Worm (Caenorhabditis elegans) whole organism, early embryonic: ENCODE data around the gene srj-24.

Source experiments
- B0310.2 ChIP-seq: sonication (generic microtip); optimal IDR thresholded peaks from 2 replicates; lab custom pipeline; 2016; ENCODE audit warnings: mild to moderate bottlenecking, missing genetic modification characterization, missing compliant biosample characterization
- F13C5.2 ChIP-seq: sonication (generic microtip); optimal IDR thresholded peaks from 2 replicates; lab custom pipeline; 2017; ENCODE audit warnings: mild to moderate bottlenecking, missing genetic modification characterization, inconsistent platforms, missing compliant biosample characterization
- aly-1 ChIP-seq: sonication (generic microtip); optimal IDR thresholded peaks from 2 replicates; lab custom pipeline; 2016; ENCODE audit warnings: missing genetic modification characterization, missing compliant biosample characterization
- ama-1 ChIP-seq: fragments of 150-350 bp; optimal IDR thresholded peaks from 2 replicates; lab custom pipeline; 2014
- ceh-13 ChIP-seq: fragments of 200-800 bp; sonication (Bioruptor generic); optimal IDR thresholded peaks from 2 replicates; lab custom pipeline; 2018; ENCODE audit warnings: mild to moderate bottlenecking, missing genetic modification characterization, missing compliant biosample characterization
- ceh-36 ChIP-seq: sonication (generic microtip); optimal IDR thresholded peaks from 2 replicates; lab custom pipeline; 2016; ENCODE audit warnings: missing genetic modification characterization, inconsistent platforms, missing compliant biosample characterization
- ets-7 ChIP-seq: sonication (generic microtip); optimal IDR thresholded peaks from 2 replicates; lab custom pipeline; 2016; ENCODE audit warnings: missing genotype, missing genetic modification characterization, missing compliant biosample characterization
- flt-1 ChIP-seq: fragments of 200-800 bp; sonication (Bioruptor generic); IDR thresholded peaks from 2 replicates; pipeline ENCODE4 v1.3.6; 2022; ENCODE audit warnings: missing genetic modification characterization, missing compliant biosample characterization
- hmbx-1 ChIP-seq: sonication (generic microtip); optimal IDR thresholded peaks from 2 replicates; lab custom pipeline; 2016; ENCODE audit warnings: mild to moderate bottlenecking, missing genetic modification characterization, missing compliant biosample characterization
- hmg-4 ChIP-seq: fragments of 200-800 bp; sonication (Bioruptor generic); optimal IDR thresholded peaks from 2 replicates; lab custom pipeline; 2018; ENCODE audit warnings: mild to moderate bottlenecking, missing genetic modification characterization, missing compliant biosample characterization
- hnd-1 ChIP-seq: sonication (generic microtip); optimal IDR thresholded peaks from 2 replicates; lab custom pipeline; 2016; ENCODE audit warnings: missing genetic modification characterization, missing compliant biosample characterization
- pes-1 ChIP-seq: fragments of 200-800 bp; sonication (Bioruptor generic); IDR thresholded peaks from 2 replicates; pipeline ENCODE4 v1.3.6; 2022; ENCODE audit warnings: missing genetic modification reagents, missing genetic modification characterization, missing compliant biosample characterization
- scrt-1 ChIP-seq: fragments of 200-800 bp; sonication (Bioruptor generic); IDR thresholded peaks from 2 replicates; pipeline ENCODE4 v1.3.6; 2022; ENCODE audit warnings: missing genetic modification characterization, missing compliant biosample characterization
- sea-1 ChIP-seq: fragments of 200-800 bp; sonication (Bioruptor generic); conservative IDR thresholded peaks from 2 replicates; pipeline ENCODE4 v1.3.6; 2022; ENCODE audit warnings: missing genetic modification characterization, missing compliant biosample characterization
- tbx-11 ChIP-seq: fragments of 200-800 bp; sonication (Bioruptor generic); IDR thresholded peaks from 2 replicates; pipeline ENCODE4 v1.3.6; 2022; ENCODE audit warnings: missing genetic modification characterization, missing compliant biosample characterization
- tbx-37 ChIP-seq: fragments of 200-800 bp; sonication (Bioruptor generic); conservative IDR thresholded peaks from 2 replicates; pipeline ENCODE4 v1.3.6; 2022; ENCODE audit warnings: missing genetic modification reagents, missing genetic modification characterization, missing compliant biosample characterization
- tra-4 ChIP-seq: sonication (generic microtip); optimal IDR thresholded peaks from 2 replicates; lab custom pipeline; 2017; ENCODE audit warnings: missing genetic modification characterization, missing compliant biosample characterization

Gene srj-24

DNA sequence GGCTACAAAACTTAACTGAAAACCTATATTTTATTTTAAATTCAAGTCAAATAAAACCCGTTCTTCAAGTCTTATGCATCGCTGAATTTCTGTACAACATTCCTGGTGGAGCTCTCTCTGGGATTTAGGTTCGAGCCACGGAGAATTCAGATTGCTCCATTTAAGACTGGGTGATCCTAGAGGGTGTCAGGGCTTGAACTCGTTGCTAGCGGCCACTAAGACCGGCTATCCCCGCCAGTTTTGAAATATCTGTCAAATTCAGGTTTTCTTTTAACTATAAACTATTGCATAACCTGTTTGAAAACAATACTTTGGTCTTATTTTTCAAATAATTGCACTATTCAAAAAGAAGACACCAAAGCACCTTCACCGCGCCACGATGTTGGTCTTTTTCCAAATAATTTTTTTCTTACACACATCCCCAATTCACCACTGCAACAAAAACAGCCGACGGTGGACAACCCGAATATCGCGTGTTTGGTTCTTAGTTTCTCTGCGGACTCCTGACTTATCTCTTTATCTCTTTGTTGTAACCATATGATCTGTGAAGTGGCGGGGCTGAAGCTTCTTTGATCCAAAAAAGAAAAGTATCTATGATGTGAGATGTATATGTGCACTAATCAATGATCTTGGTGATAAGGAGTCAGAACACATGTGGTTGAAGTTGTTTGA lies 9.7 kb downstream of the srj-24 start:
- no peak for TF ChIP-seq sea-1 (GFP tag; lab: Robert Waterston, UW)
- no peak for TF ChIP-seq ceh-13 (GFP tag; lab: Kevin White, UChicago)
- TF ChIP-seq hmbx-1: no peak
- no peak for TF ChIP-seq aly-1 (tag; lab: Kevin White, UChicago)
- no peak for TF ChIP-seq tbx-37 (GFP tag; lab: Robert Waterston, UW)
- no peak for TF ChIP-seq hnd-1 (tag; lab: Kevin White, UChicago)
- TF ChIP-seq tbx-11: no peak
- no peak for TF ChIP-seq F13C5.2 (tag; lab: Kevin White, UChicago)
- no peak for TF ChIP-seq scrt-1 (GFP tag; lab: Robert Waterston, UW)
- no peak for TF ChIP-seq tra-4
- no peak for TF ChIP-seq ets-7 (tag; lab: Kevin White, UChicago)
- no peak for TF ChIP-seq B0310.2 (tag; lab: Kevin White, UChicago)

DNA sequence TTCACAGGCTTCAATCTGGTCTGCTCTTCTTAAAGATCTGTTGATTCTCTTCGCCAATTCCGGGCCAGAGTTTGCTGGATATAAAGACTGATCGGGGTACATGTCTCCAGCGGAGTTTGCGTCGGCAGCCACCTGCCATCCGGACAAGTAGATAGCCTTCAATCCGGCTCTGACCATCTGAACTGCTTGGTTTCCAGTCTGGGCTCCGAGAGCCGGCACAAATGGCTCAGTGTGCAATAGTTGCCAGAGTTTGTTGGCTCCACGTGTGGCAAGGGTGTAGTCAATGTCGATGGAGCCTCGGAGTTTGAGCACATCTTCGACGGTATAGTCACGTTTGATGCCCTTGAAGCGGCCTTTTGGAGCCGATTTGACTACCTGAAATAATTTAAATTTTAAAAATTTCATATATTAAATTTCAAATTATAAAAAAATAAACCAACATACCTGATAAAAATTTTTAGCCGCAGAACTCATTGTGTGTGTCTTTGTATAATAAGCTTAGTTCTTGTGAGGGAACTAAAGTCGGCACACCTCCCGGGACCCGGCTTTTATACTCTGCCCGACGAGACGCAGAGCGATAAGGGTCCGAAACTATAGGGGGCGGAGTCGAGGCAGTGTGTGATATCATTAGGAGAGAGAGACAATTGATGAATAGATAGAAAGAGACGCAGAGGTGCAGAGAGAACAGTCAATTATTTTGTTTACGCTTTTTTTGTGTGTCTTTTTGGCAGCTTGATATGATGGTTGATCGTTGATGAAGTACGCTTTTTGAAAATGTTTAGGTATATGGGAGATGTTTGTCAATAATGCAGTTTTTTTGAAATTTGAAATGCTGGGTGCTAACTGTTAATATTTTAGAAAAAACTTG lies 11.0 kb downstream of the srj-24 start, which contains the start of the genes icl-1 and srh-2:
Gene icl-1 (minus strand): TSS at position 521 of the 868 bp plus-strand sequence.
Gene srh-2 (plus strand): TSS at position 818 of the 868 bp plus-strand sequence.
- no peak for TF ChIP-seq B0310.2 (tag; lab: Kevin White, UChicago)
- no peak for TF ChIP-seq hmg-4 (GFP tag; lab: Kevin White, UChicago)
- TF ChIP-seq scrt-1 (GFP tag; lab: Robert Waterston, UW): no peak
- TF ChIP-seq aly-1 (tag; lab: Kevin White, UChicago): no peak
- TF ChIP-seq hmbx-1: no peak
- TF ChIP-seq ceh-36 (tag; lab: Kevin White, UChicago): no peak
- TF ChIP-seq ceh-13 (GFP tag; lab: Kevin White, UChicago): no peak
- TF ChIP-seq pes-1: no peak
- TF ChIP-seq tra-4: no peak
- TF ChIP-seq tbx-37 (GFP tag; lab: Robert Waterston, UW): no peak
- no peak for TF ChIP-seq ama-1 (lab: Kevin White, UChicago)
- TF ChIP-seq flt-1 (GFP tag; lab: Robert Waterston, UW): no peak
- TF ChIP-seq tbx-11: no peak
- TF ChIP-seq F13C5.2 (tag; lab: Kevin White, UChicago): no peak
- TF ChIP-seq sea-1 (GFP tag; lab: Robert Waterston, UW): no peak
- no peak for TF ChIP-seq ets-7 (tag; lab: Kevin White, UChicago)

DNA sequence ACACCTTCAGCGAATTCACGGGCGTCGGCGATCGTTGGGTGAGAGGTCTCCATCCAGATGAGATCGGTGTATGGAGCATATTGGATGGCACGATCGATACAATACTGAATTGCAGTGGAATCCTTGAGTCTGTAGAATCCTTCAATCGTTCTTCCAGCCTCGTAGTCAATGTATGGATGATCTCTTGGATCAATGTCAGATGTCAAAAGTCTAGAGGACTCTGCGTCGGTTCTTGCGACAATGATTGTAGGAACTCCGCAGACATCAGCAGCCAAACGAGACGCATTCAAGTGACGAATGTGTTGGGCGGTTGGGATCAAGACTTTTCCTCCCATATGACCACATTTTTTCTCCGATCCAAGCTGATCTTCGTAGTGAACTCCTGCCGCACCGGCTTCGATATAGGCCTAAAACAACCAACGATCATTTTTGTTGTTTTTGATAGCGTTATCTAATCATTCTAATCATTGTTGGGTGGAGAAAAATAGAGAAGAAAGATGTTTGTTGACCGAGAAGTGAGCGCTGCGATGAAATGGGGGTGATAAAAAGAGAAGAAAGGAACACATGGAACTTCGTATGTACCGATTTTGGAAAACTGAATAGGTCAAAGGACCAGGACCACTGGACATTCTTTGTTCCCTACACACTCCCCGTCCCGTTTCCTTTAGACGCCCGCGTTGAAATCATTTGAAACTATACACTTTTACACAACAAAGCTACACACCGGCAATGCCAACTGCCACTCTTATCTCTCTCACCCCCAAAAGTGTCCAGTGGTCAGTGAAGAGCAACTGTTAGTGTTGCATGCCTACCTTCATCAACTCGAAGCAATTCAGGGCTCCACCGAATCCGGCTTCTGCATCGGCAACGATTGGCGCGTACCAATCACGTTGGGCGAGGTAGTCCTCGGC lies 11.8 kb downstream of the srj-24 start:
- TF ChIP-seq hnd-1 (tag; lab: Kevin White, UChicago) (no peak), hmbx-1 (no peak)

DNA sequence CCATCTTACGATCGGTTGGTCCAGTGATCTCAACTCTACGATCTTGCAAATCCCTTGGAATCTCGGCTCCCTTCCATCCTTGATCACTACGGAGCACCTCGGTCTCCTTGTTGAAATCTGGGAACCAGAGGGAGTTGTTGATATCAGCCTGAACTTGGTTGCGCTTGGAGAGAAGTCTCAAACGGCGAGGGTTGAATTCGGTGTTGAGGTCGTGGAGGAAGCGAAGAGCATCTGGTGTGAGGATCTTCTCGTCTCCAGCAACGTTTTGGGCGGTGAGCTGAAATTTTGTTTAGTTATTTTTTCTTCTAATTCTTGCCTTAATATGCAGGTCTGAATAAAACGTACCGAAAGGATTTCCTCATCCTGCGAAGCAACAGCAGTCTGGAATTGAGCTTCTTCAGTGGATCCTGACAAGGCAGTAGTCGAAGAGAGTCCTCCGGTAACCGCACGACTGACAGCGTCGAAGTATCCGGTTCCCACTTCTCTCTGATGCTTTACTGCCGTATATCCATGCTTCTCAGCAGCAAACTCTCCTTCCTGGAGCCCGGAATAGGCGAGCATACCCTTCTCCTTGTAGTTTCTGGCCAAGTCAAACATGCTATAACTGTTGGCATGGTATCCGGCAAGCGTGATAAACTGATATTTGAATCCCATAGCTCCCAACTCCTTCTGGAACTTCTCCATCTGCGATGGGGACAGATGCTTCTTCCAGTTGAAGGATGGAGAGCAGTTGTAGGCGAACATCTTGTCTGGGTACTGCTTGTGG lies 12.7 kb downstream of the srj-24 start:
- peak; percentile 12 for TF ChIP-seq aly-1 (tag; lab: Kevin White, UChicago)
- no peak for TF ChIP-seq flt-1 (GFP tag; lab: Robert Waterston, UW)

DNA sequence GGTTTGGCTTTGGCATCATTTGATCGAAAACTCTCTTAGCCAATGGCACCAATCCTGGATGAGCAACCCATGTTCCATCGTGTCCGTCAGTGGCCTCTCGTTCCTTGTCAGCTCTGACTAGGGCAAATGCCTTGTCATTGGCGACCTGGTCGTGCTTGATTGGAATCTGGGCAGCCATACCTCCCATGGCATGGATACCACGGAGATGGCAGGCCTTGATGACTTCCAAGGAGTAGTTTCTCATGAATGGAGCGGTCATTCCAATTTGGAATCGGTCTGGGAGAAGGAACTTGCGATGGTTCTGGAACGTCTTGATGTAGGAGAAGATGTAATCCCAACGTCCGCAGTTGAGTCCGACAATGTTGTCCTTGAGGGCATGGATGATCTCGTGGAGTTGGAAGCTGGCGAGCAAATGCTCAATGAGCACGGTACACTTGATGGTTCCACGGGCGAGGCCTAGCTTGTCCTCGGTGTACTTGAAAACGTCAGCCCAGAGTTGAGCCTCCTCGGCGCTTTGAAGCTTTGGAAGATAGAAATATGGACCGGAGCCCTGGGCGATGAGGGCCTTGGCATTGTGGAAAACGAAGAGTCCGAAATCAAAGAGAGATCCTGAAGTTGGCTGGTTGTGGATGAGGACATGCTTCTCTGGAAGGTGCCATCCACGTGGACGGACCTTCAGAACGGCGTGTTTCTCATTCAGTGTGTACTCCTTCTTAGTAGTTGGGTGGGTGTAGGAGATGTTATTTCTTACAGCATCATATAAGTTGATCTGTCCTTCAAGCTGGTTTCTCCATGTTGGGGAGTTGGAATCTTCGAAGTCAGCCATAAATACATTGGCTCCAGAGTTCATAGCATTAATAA lies 13.5 kb downstream of the srj-24 start:
- TF ChIP-seq sea-1 (GFP tag; lab: Robert Waterston, UW) (no peak), tbx-11 (no peak), hmg-4 (GFP tag; lab: Kevin White, UChicago) (no peak), ceh-13 (GFP tag; lab: Kevin White, UChicago) (no peak), hnd-1 (tag; lab: Kevin White, UChicago) (no peak), hmbx-1 (no peak), flt-1 (GFP tag; lab: Robert Waterston, UW) (no peak), aly-1 (tag; lab: Kevin White, UChicago) (no peak), B0310.2 (tag; lab: Kevin White, UChicago) (no peak), ets-7 (tag; lab: Kevin White, UChicago) (no peak)

DNA sequence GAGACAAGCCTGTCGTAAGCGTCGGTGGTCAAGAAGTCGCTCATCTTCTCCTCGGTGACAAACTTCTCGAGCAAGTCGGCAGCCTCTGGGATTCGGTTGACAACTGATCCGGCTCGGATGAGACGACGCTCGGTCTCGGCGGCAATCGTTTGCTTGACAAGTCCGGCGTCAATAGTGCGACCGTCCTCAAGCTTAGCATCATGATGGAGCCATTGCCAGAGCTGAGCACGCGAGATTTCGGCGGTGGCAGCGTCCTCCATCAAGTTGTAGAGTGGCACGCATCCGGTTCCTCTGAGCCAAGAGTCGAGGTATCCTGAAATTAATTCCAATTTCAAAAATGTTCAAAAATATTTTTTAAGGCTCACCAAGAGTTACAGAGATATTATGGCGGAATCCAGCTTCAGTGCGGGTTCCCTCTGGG lies 14.2 kb downstream of the srj-24 start:
- TF ChIP-seq tbx-11: no peak
- TF ChIP-seq ceh-36 (tag; lab: Kevin White, UChicago): no peak
- TF ChIP-seq F13C5.2 (tag; lab: Kevin White, UChicago): no peak
- no peak for TF ChIP-seq sea-1 (GFP tag; lab: Robert Waterston, UW)
- no peak for TF ChIP-seq B0310.2 (tag; lab: Kevin White, UChicago)
- no peak for TF ChIP-seq hmg-4 (GFP tag; lab: Kevin White, UChicago)
- TF ChIP-seq tra-4: no peak
- TF ChIP-seq pes-1: no peak; the same call in 1 of the 2 replicates
- TF ChIP-seq hnd-1 (tag; lab: Kevin White, UChicago): no peak
